Worm (Caenorhabditis elegans) whole organism, young adult: ENCODE measurements around the gene sru-25.

Experiments used
- B0035.1 ChIP-seq: sonication (generic microtip); optimal IDR thresholded peaks from 2 replicates; lab custom pipeline; 2016; ENCODE audit warnings: missing genetic modification characterization, mild to moderate bottlenecking, missing compliant biosample characterization, missing genotype, missing genetic modification reagents
- B0336.3 ChIP-seq: fragments of 200-800 bp; sonication (Bioruptor generic); IDR thresholded peaks from 2 replicates; pipeline ENCODE4 v1.3.6; 2022; ENCODE audit warnings: missing genetic modification characterization, missing compliant biosample characterization
- C06A6.2 ChIP-seq: fragments of 200-800 bp; sonication (Bioruptor generic); conservative IDR thresholded peaks from 2 replicates; pipeline ENCODE4 v1.3.6; 2022; ENCODE audit warnings: missing genetic modification characterization, missing compliant biosample characterization
- D2030.7 ChIP-seq: fragments of 200-800 bp; sonication (Bioruptor generic); IDR thresholded peaks from 2 replicates; pipeline ENCODE4 v1.3.6; 2022; ENCODE audit warnings: missing genetic modification reagents, missing genetic modification characterization, missing compliant biosample characterization
- T07F8.4 ChIP-seq: sonication (generic microtip); optimal IDR thresholded peaks from 2 replicates; lab custom pipeline; 2016; ENCODE audit warnings: mild to moderate bottlenecking, missing genetic modification characterization, moderate library complexity, missing compliant biosample characterization
- T26A5.8 ChIP-seq: sonication (generic microtip); optimal IDR thresholded peaks from 2 replicates; lab custom pipeline; 2016; ENCODE audit warnings: missing genetic modification characterization, missing compliant biosample characterization
- Y56A3A.18 ChIP-seq: fragments of 200-800 bp; sonication (Bioruptor generic); IDR thresholded peaks from 2 replicates; pipeline ENCODE4 v1.3.6; 2022; ENCODE audit warnings: missing genetic modification reagents, missing genetic modification characterization, missing compliant biosample characterization
- aptf-2 ChIP-seq: fragments of 200-800 bp; sonication (Bioruptor generic); conservative IDR thresholded peaks from 2 replicates; pipeline ENCODE4 v1.3.6; 2022; ENCODE audit warnings: missing genetic modification reagents, missing genetic modification characterization, missing compliant biosample characterization
- aptf-3 ChIP-seq: fragments of 200-800 bp; sonication (Bioruptor generic); IDR thresholded peaks from 2 replicates; pipeline ENCODE4 v1.3.6; 2022; ENCODE audit warnings: missing genetic modification characterization, missing compliant biosample characterization
- attf-5 ChIP-seq: fragments of 200-800 bp; sonication (Bioruptor generic); optimal IDR thresholded peaks from 2 replicates; lab custom pipeline; 2018; ENCODE audit warnings: mild to moderate bottlenecking, missing genetic modification characterization, missing compliant biosample characterization
- bed-2 ChIP-seq: fragments of 200-800 bp; sonication (Bioruptor generic); IDR thresholded peaks from 2 replicates; pipeline ENCODE4 v1.3.6; 2022; ENCODE audit warnings: missing genetic modification reagents, missing genetic modification characterization, missing compliant biosample characterization
- ccch-3 ChIP-seq: fragments of 200-800 bp; sonication (Bioruptor generic); optimal IDR thresholded peaks from 2 replicates; lab custom pipeline; 2018; ENCODE audit warnings: mild to moderate bottlenecking, missing genetic modification characterization, missing compliant biosample characterization
- cebp-1 ChIP-seq, 2 experiments: fragments of 200-800 bp in 1 of 2; sonication (Bioruptor generic) in 1 of 2; sonication (generic microtip) in 1 of 2; IDR thresholded peaks in 1 of 2; optimal IDR thresholded peaks in 1 of 2; 2 replicates each; pipeline versions ENCODE4 v1.3.6 to Lab custom; 2017 to 2022; ENCODE audit warnings: missing compliant biosample characterization in 2 of 2, missing genetic modification characterization in 2 of 2, mild to moderate bottlenecking in 1 of 2, missing genetic modification reagents in 1 of 2, moderate library complexity in 1 of 2
- ceh-27 ChIP-seq: fragments of 200-800 bp; sonication (Bioruptor generic); optimal IDR thresholded peaks from 2 replicates; lab custom pipeline; 2018; ENCODE audit warnings: mild to moderate bottlenecking, missing genetic modification characterization, moderate library complexity, missing compliant biosample characterization
- ceh-91 ChIP-seq: fragments of 200-800 bp; sonication (Bioruptor generic); IDR thresholded peaks from 2 replicates; pipeline ENCODE4 v1.3.6; 2022; ENCODE audit warnings: missing genetic modification reagents, missing genetic modification characterization, missing compliant biosample characterization
- dox-1 ChIP-seq: fragments of 200-800 bp; sonication (Bioruptor generic); IDR thresholded peaks from 2 replicates; pipeline ENCODE4 v1.3.6; 2022; ENCODE audit warnings: missing genetic modification reagents, missing genetic modification characterization, missing compliant biosample characterization
- egrh-3 ChIP-seq: fragments of 200-800 bp; sonication (Bioruptor generic); IDR thresholded peaks from 2 replicates; pipeline ENCODE4 v1.3.6; 2022; ENCODE audit warnings: missing genetic modification reagents, missing genetic modification characterization, missing compliant biosample characterization
- fkh-3 ChIP-seq: sonication (generic microtip); optimal IDR thresholded peaks from 2 replicates; lab custom pipeline; 2016; ENCODE audit warnings: mild to moderate bottlenecking, missing genetic modification characterization, missing compliant biosample characterization
- hrde-1 ChIP-seq: sonication (generic microtip); optimal IDR thresholded peaks from 2 replicates; lab custom pipeline; 2016; ENCODE audit warnings: missing genetic modification characterization, mild to moderate bottlenecking, missing compliant biosample characterization, moderate library complexity, missing genotype, missing genetic modification reagents, borderline replicate concordance
- lin-26 ChIP-seq: fragments of 200-800 bp; sonication (Bioruptor generic); IDR thresholded peaks from 2 replicates; pipeline ENCODE4 v1.3.6; 2022; ENCODE audit warnings: missing genetic modification reagents, missing genetic modification characterization, missing compliant biosample characterization
- lin-54 ChIP-seq: fragments of 200-800 bp; sonication (Bioruptor generic); optimal IDR thresholded peaks from 2 replicates; lab custom pipeline; 2018; ENCODE audit warnings: mild to moderate bottlenecking, missing genetic modification characterization, missing compliant biosample characterization
- lir-1 ChIP-seq: fragments of 200-800 bp; sonication (Bioruptor generic); conservative IDR thresholded peaks from 2 replicates; pipeline ENCODE4 v1.3.6; 2022; ENCODE audit warnings: missing genetic modification reagents, missing genetic modification characterization, missing compliant biosample characterization
- madf-10 ChIP-seq: sonication (generic microtip); optimal IDR thresholded peaks from 2 replicates; lab custom pipeline; 2016; ENCODE audit warnings: mild to moderate bottlenecking, missing genetic modification characterization, missing compliant biosample characterization
- madf-6 ChIP-seq: fragments of 200-800 bp; sonication (Bioruptor generic); IDR thresholded peaks from 2 replicates; pipeline ENCODE4 v1.3.6; 2022; ENCODE audit warnings: missing genetic modification reagents, missing genetic modification characterization, missing compliant biosample characterization
- nhr-80 ChIP-seq: sonication (generic microtip); optimal IDR thresholded peaks from 2 replicates; lab custom pipeline; 2016; ENCODE audit warnings: missing genetic modification characterization, missing compliant biosample characterization
- sea-2 ChIP-seq: fragments of 200-800 bp; sonication (Bioruptor generic); IDR thresholded peaks from 2 replicates; pipeline ENCODE4 v1.3.6; 2022; ENCODE audit warnings: missing genetic modification characterization, missing compliant biosample characterization
- snpc-1.1 ChIP-seq: sonication (generic microtip); optimal IDR thresholded peaks from 2 replicates; lab custom pipeline; 2017; ENCODE audit warnings: missing genetic modification characterization, mild to moderate bottlenecking, missing compliant biosample characterization, antibody characterized with exemption, moderate library complexity, missing genotype, missing genetic modification reagents; ENCODE audit not compliant: insufficient read depth
- snpc-4 ChIP-seq, 5 experiments: fragments of 150-350 bp in 1 of 5; sonication (generic microtip) in 4 of 5; optimal IDR thresholded peaks; 2 replicates each; lab custom pipeline; 2014 to 2018; ENCODE audit warnings: missing genetic modification characterization in 5 of 5, missing biosample characterization in 3 of 5, antibody characterized with exemption in 2 of 5, mild to moderate bottlenecking in 2 of 5, missing compliant biosample characterization in 2 of 5, missing genotype in 2 of 5, moderate library complexity in 2 of 5, missing genetic modification reagents in 1 of 5
- tbp1 ChIP-seq: fragments of 200-800 bp; sonication (Bioruptor generic); optimal IDR thresholded peaks from 2 replicates; lab custom pipeline; 2018; ENCODE audit warnings: mild to moderate bottlenecking, missing genetic modification characterization, missing compliant biosample characterization
- unc-62 ChIP-seq: fragments of 150-350 bp; optimal IDR thresholded peaks from 2 replicates; lab custom pipeline; 2014; ENCODE audit warnings: missing biosample characterization, missing genetic modification reagents, missing genetic modification characterization
- zfh-2 ChIP-seq: fragments of 200-800 bp; sonication (Bioruptor generic); conservative IDR thresholded peaks from 2 replicates; pipeline ENCODE4 v1.3.6; 2022; ENCODE audit warnings: missing genetic modification reagents, missing genetic modification characterization, missing compliant biosample characterization
- ztf-6 ChIP-seq: fragments of 200-800 bp; sonication (Bioruptor generic); IDR thresholded peaks from 2 replicates; pipeline ENCODE4 v1.3.6; 2022; ENCODE audit warnings: missing genetic modification reagents, missing genetic modification characterization, missing compliant biosample characterization

sru-25 gene

ce11 chrV:636281-636680 is 37.8 kb downstream of the sru-25 start, which contains the start of gene pals-31 (continued):
- TF ChIP-seq snpc-4 (GFP tag; optimal IDR thresholded peaks at IDR 0.05; lab: Kevin White, UChicago), result no peak
- TF ChIP-seq snpc-4 (tag; optimal IDR thresholded peaks at IDR 0.05; lab: Kevin White, UChicago), result no peak
- no peak for TF ChIP-seq ztf-6 (GFP tag; lab: Robert Waterston, UW)

- TF ChIP-seq bed-2 (GFP tag; lab: Robert Waterston, UW) (no peak), cebp-1 (GFP tag; IDR thresholded peaks at IDR 0.05; lab: Robert Waterston, UW) (peak; percentile 36; the same call in 1 of the 2 replicates), cebp-1 (tag; optimal IDR thresholded peaks at IDR 0.05; lab: Kevin White, UChicago) (peak; percentile 45), aptf-3 (GFP tag; lab: Robert Waterston, UW) (no peak), nhr-80 (peak; percentile 88), madf-6 (GFP tag; lab: Robert Waterston, UW) (no peak), attf-5 (GFP tag; lab: Kevin White, UChicago) (peak; percentile 71), snpc-1.1 (peak; percentile 18), B0035.1 (tag; lab: Kevin White, UChicago) (no peak), sea-2 (GFP tag; lab: Robert Waterston, UW) (no peak), hrde-1 (tag; lab: Kevin White, UChicago) (no peak), Y56A3A.18 (no peak), dox-1 (peak; percentile 63), ceh-27 (peak; percentile 13), snpc-4 (GFP tag; optimal IDR thresholded peaks at IDR 0.05; lab: Kevin White, UChicago) (no peak), snpc-4 (tag; optimal IDR thresholded peaks at IDR 0.05; lab: Kevin White, UChicago) (peak; percentile 66 to 91 (median 82)), egrh-3 (no peak)
These were observed 38.5 kb downstream of the sru-25 start for ce11 chrV:635630-636029.

ce11 chrV:634855-635254 is 39.3 kb downstream of the sru-25 start, which contains the start of gene F48G7.10:
Gene F48G7.10, minus strand, starts transcription at chrV:634955.
- no peak for TF ChIP-seq D2030.7
- TF ChIP-seq tbp1 (GFP tag; lab: Kevin White, UChicago), result no peak
- TF ChIP-seq aptf-2 (GFP tag; lab: Robert Waterston, UW), result no peak
- no peak for TF ChIP-seq B0336.3 (GFP tag; lab: Robert Waterston, UW)
- TF ChIP-seq ceh-91, result no peak
- TF ChIP-seq C06A6.2, result no peak
- TF ChIP-seq lin-54 (GFP tag; lab: Kevin White, UChicago), result no peak
- no peak for TF ChIP-seq zfh-2 (GFP tag; lab: Robert Waterston, UW)
- no peak for TF ChIP-seq fkh-3 (tag; lab: Kevin White, UChicago)
- TF ChIP-seq T26A5.8 (tag; lab: Kevin White, UChicago), result no peak
- no peak for TF ChIP-seq lir-1 (GFP tag; lab: Robert Waterston, UW)

- TF ChIP-seq lin-26 (GFP tag; lab: Robert Waterston, UW) (no peak), unc-62 (GFP tag; lab: Kevin White, UChicago) (no peak), aptf-2 (GFP tag; lab: Robert Waterston, UW) (no peak), madf-10 (tag; lab: Kevin White, UChicago) (no peak), ccch-3 (GFP tag; lab: Kevin White, UChicago) (no peak), ceh-91 (no peak), D2030.7 (no peak), T07F8.4 (no peak)
These were observed 42.3 kb downstream of the sru-25 start for ce11 chrV:631832-632231.
